Worm (Caenorhabditis elegans) whole organism, young adult: ENCODE measurements around the gene C03B8.3.

Source experiments
- C06A6.2 ChIP-seq: fragments of 200-800 bp; sonication (Bioruptor generic); conservative IDR thresholded peaks from 2 replicates; pipeline ENCODE4 v1.3.6; 2022; ENCODE audit warnings: missing genetic modification characterization, missing compliant biosample characterization
- F22D6.2 ChIP-seq: sonication (generic microtip); optimal IDR thresholded peaks from 2 replicates; lab custom pipeline; 2016; ENCODE audit warnings: mild to moderate bottlenecking, missing genetic modification characterization, missing compliant biosample characterization
- F37B4.10 ChIP-seq: fragments of 200-800 bp; sonication (Bioruptor generic); IDR thresholded peaks from 2 replicates; pipeline ENCODE4 v1.3.6; 2022; ENCODE audit warnings: missing genetic modification characterization, missing compliant biosample characterization
- F55B11.4 ChIP-seq: sonication (generic microtip); optimal IDR thresholded peaks from 2 replicates; lab custom pipeline; 2016; ENCODE audit warnings: missing compliant biosample characterization, missing genetic modification characterization, borderline replicate concordance; ENCODE audit not compliant: insufficient read depth
- K12H6.12 ChIP-seq: fragments of 200-800 bp; sonication (Bioruptor generic); optimal IDR thresholded peaks from 2 replicates; lab custom pipeline; 2018; ENCODE audit warnings: mild to moderate bottlenecking, missing genetic modification characterization, missing compliant biosample characterization
- Y56A3A.18 ChIP-seq: fragments of 200-800 bp; sonication (Bioruptor generic); IDR thresholded peaks from 2 replicates; pipeline ENCODE4 v1.3.6; 2022; ENCODE audit warnings: missing genetic modification reagents, missing genetic modification characterization, missing compliant biosample characterization
- Y67H2A.10 ChIP-seq: fragments of 200-800 bp; sonication (Bioruptor generic); conservative IDR thresholded peaks from 2 replicates; pipeline ENCODE4 v1.3.6; 2022; ENCODE audit warnings: missing genetic modification reagents, missing genetic modification characterization, missing compliant biosample characterization
- Y79H2A.3 ChIP-seq: fragments of 200-800 bp; sonication (Bioruptor generic); conservative IDR thresholded peaks from 2 replicates; pipeline ENCODE4 v1.3.6; 2022; ENCODE audit warnings: missing genetic modification reagents, missing genetic modification characterization, missing compliant biosample characterization
- ama-1 ChIP-seq, 3 experiments: fragments of 150-350 bp in 1 of 3; sonication (generic microtip) in 2 of 3; optimal IDR thresholded peaks; 2 replicates each; lab custom pipeline; 2014 to 2018; ENCODE audit warnings: missing biosample characterization in 2 of 3, missing genetic modification characterization in 2 of 3, missing genetic modification reagents in 2 of 3
- aptf-3 ChIP-seq: fragments of 200-800 bp; sonication (Bioruptor generic); IDR thresholded peaks from 2 replicates; pipeline ENCODE4 v1.3.6; 2022; ENCODE audit warnings: missing genetic modification characterization, missing compliant biosample characterization
- atf-7 ChIP-seq: sonication (generic microtip); optimal IDR thresholded peaks from 2 replicates; lab custom pipeline; 2017; ENCODE audit warnings: mild to moderate bottlenecking, missing genetic modification characterization, missing compliant biosample characterization
- attf-3 ChIP-seq: fragments of 200-800 bp; sonication (Bioruptor generic); conservative IDR thresholded peaks from 2 replicates; pipeline ENCODE4 v1.3.6; 2022; ENCODE audit warnings: missing genetic modification reagents, missing genetic modification characterization, missing compliant biosample characterization
- attf-6 ChIP-seq: fragments of 200-800 bp; sonication (Bioruptor generic); IDR thresholded peaks from 2 replicates; pipeline ENCODE4 v1.3.6; 2022; ENCODE audit warnings: missing genetic modification reagents, missing genetic modification characterization, missing compliant biosample characterization
- cebp-1 ChIP-seq, 2 experiments: fragments of 200-800 bp in 1 of 2; sonication (Bioruptor generic) in 1 of 2; sonication (generic microtip) in 1 of 2; IDR thresholded peaks in 1 of 2; optimal IDR thresholded peaks in 1 of 2; 2 replicates each; pipeline versions ENCODE4 v1.3.6 to Lab custom; 2017 to 2022; ENCODE audit warnings: missing compliant biosample characterization in 2 of 2, missing genetic modification characterization in 2 of 2, mild to moderate bottlenecking in 1 of 2, missing genetic modification reagents in 1 of 2, moderate library complexity in 1 of 2
- dpff-1 ChIP-seq: sonication (generic microtip); optimal IDR thresholded peaks from 2 replicates; lab custom pipeline; 2017; ENCODE audit warnings: mild to moderate bottlenecking, missing genetic modification characterization, missing compliant biosample characterization
- ekl-4 ChIP-seq: fragments of 200-800 bp; sonication (Bioruptor generic); IDR thresholded peaks from 2 replicates; pipeline ENCODE4 v1.3.6; 2022; ENCODE audit warnings: missing genetic modification reagents, missing genetic modification characterization, missing compliant biosample characterization
- hmg-1.2 ChIP-seq: fragments of 200-800 bp; sonication (Bioruptor generic); IDR thresholded peaks from 2 replicates; pipeline ENCODE4 v1.3.6; 2022; ENCODE audit warnings: missing genetic modification reagents, missing genetic modification characterization, missing compliant biosample characterization
- hmg-20 ChIP-seq: fragments of 200-800 bp; sonication (Bioruptor generic); IDR thresholded peaks from 2 replicates; pipeline ENCODE4 v1.3.6; 2022; ENCODE audit warnings: missing genetic modification reagents, missing genetic modification characterization, missing compliant biosample characterization
- let-607 ChIP-seq, 2 experiments: fragments of 200-800 bp in 1 of 2; sonication (Bioruptor generic) in 1 of 2; sonication (generic microtip) in 1 of 2; optimal IDR thresholded peaks; 2 replicates each; lab custom pipeline; 2016 to 2018; ENCODE audit warnings: mild to moderate bottlenecking in 2 of 2, missing compliant biosample characterization in 2 of 2, missing genetic modification characterization in 2 of 2, moderate library complexity in 2 of 2, missing genotype in 1 of 2
- lin-26 ChIP-seq: fragments of 200-800 bp; sonication (Bioruptor generic); IDR thresholded peaks from 2 replicates; pipeline ENCODE4 v1.3.6; 2022; ENCODE audit warnings: missing genetic modification reagents, missing genetic modification characterization, missing compliant biosample characterization
- lsl-1 ChIP-seq: fragments of 200-800 bp; sonication (Bioruptor generic); optimal IDR thresholded peaks from 2 replicates; lab custom pipeline; 2018; ENCODE audit warnings: mild to moderate bottlenecking, missing genetic modification characterization, moderate library complexity, missing compliant biosample characterization
- lsy-27 ChIP-seq: sonication (generic microtip); optimal IDR thresholded peaks from 2 replicates; lab custom pipeline; 2017; ENCODE audit warnings: missing genetic modification characterization, mild to moderate bottlenecking, missing compliant biosample characterization, antibody characterized with exemption, missing genotype, borderline replicate concordance; ENCODE audit not compliant: insufficient read depth
- mcd-1 ChIP-seq: fragments of 200-800 bp; sonication (Bioruptor generic); IDR thresholded peaks from 2 replicates; pipeline ENCODE4 v1.3.6; 2022; ENCODE audit warnings: missing genetic modification reagents, missing genetic modification characterization, missing compliant biosample characterization
- mxl-1 ChIP-seq: sonication (generic microtip); optimal IDR thresholded peaks from 2 replicates; lab custom pipeline; 2016; ENCODE audit warnings: missing genetic modification characterization, missing compliant biosample characterization
- nfyb-1 ChIP-seq: fragments of 200-800 bp; sonication (Bioruptor generic); IDR thresholded peaks from 2 replicates; pipeline ENCODE4 v1.3.6; 2022; ENCODE audit warnings: missing genetic modification reagents, missing genetic modification characterization, missing compliant biosample characterization
- nhr-27 ChIP-seq: fragments of 200-800 bp; sonication (Bioruptor generic); optimal IDR thresholded peaks from 2 replicates; lab custom pipeline; 2018; ENCODE audit warnings: mild to moderate bottlenecking, missing genetic modification characterization, moderate library complexity, missing compliant biosample characterization
- nhr-80 ChIP-seq: sonication (generic microtip); optimal IDR thresholded peaks from 2 replicates; lab custom pipeline; 2016; ENCODE audit warnings: missing genetic modification characterization, missing compliant biosample characterization
- rpc-1 ChIP-seq, 2 experiments: fragments of 150-350 bp in 1 of 2; sonication (generic microtip) in 1 of 2; optimal IDR thresholded peaks; 2 replicates each; lab custom pipeline; 2014 to 2018; ENCODE audit warnings: missing biosample characterization in 1 of 2, missing genetic modification characterization in 1 of 2, missing genetic modification reagents in 1 of 2, missing genotype in 1 of 2
- snpc-1.1 ChIP-seq: sonication (generic microtip); optimal IDR thresholded peaks from 2 replicates; lab custom pipeline; 2017; ENCODE audit warnings: missing genetic modification characterization, mild to moderate bottlenecking, missing compliant biosample characterization, antibody characterized with exemption, moderate library complexity, missing genotype, missing genetic modification reagents; ENCODE audit not compliant: insufficient read depth
- unc-62 ChIP-seq: fragments of 150-350 bp; optimal IDR thresholded peaks from 2 replicates; lab custom pipeline; 2014; ENCODE audit warnings: missing biosample characterization, missing genetic modification reagents, missing genetic modification characterization
- xnd-1 ChIP-seq: sonication (generic microtip); optimal IDR thresholded peaks from 2 replicates; lab custom pipeline; 2016; ENCODE audit warnings: missing genotype, missing genetic modification reagents, missing genetic modification characterization, missing compliant biosample characterization
- zfh-2 ChIP-seq: fragments of 200-800 bp; sonication (Bioruptor generic); conservative IDR thresholded peaks from 2 replicates; pipeline ENCODE4 v1.3.6; 2022; ENCODE audit warnings: missing genetic modification reagents, missing genetic modification characterization, missing compliant biosample characterization
- ztf-18 ChIP-seq: sonication (generic microtip); optimal IDR thresholded peaks from 2 replicates; lab custom pipeline; 2016; ENCODE audit warnings: missing genotype, mild to moderate bottlenecking, missing genetic modification characterization, missing compliant biosample characterization
- ztf-26 ChIP-seq: sonication (generic microtip); optimal IDR thresholded peaks from 2 replicates; lab custom pipeline; 2017; ENCODE audit warnings: missing genetic modification characterization, missing compliant biosample characterization
- ztf-28 ChIP-seq: fragments of 200-800 bp; sonication (Bioruptor generic); IDR thresholded peaks from 2 replicates; pipeline ENCODE4 v1.3.6; 2022; ENCODE audit warnings: missing genetic modification reagents, missing genetic modification characterization, missing compliant biosample characterization

C03B8.3 gene

DNA sequence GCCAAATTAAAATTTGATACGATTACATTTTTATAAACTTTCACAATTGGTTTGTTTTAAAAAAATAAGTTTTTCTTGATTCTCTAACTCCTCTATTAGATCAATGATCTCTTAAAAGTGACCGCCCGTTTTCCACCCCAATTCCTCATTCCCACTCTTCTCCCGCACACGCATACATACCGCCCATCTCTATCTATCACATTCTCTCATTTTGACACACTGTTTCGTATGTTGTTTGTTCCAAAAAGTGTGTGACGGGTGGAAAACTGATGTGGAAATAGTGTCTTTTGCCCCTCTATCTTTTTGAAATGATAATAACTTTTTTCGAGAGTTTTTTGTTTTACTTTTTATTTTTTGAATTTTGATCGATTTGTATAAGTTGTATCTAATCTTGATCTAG lies 6.2 kb downstream of the C03B8.3 start (continued):
- TF ChIP-seq mcd-1 (GFP tag; lab: Robert Waterston, UW) = no peak
- TF ChIP-seq lsl-1 (GFP tag; lab: Kevin White, UChicago) = no peak
- no peak for TF ChIP-seq snpc-1.1
- TF ChIP-seq ztf-18 (tag; lab: Kevin White, UChicago) = peak; percentile 47
- TF ChIP-seq xnd-1 (tag; lab: Kevin White, UChicago) = no peak
- TF ChIP-seq dpff-1 = no peak
- TF ChIP-seq zfh-2 (GFP tag; lab: Robert Waterston, UW) = no peak
- 0 out of 2 replicates have a peak, but pooled peaks have one; percentile 26 for TF ChIP-seq C06A6.2
- TF ChIP-seq lin-26 (GFP tag; lab: Robert Waterston, UW) = 0 out of 2 replicates have a peak, but pooled peaks have one; percentile 45
- peak; percentile 42; the same call in 1 of the 2 replicates for TF ChIP-seq cebp-1 (GFP tag; IDR thresholded peaks at IDR 0.05; lab: Robert Waterston, UW)
- TF ChIP-seq cebp-1 (tag; optimal IDR thresholded peaks at IDR 0.05; lab: Kevin White, UChicago) = peak; percentile 86
- TF ChIP-seq Y79H2A.3 (GFP tag; lab: Robert Waterston, UW) = no peak
- peak; percentile 67 for TF ChIP-seq F22D6.2 (tag; lab: Kevin White, UChicago)
- TF ChIP-seq lsy-27 (tag; lab: Kevin White, UChicago) = no peak
- no peak for TF ChIP-seq ztf-28 (GFP tag; lab: Robert Waterston, UW)
- TF ChIP-seq Y67H2A.10 (GFP tag; lab: Robert Waterston, UW) = no peak
- TF ChIP-seq K12H6.12 (tag; lab: Kevin White, UChicago) = peak; percentile 22
- TF ChIP-seq ekl-4 (GFP tag; lab: Robert Waterston, UW) = peak; percentile 48; the same call in 1 of the 2 replicates
- no peak for TF ChIP-seq atf-7 (tag; lab: Kevin White, UChicago)
- no peak for TF ChIP-seq F55B11.4
- TF ChIP-seq nhr-80 (tag; lab: Kevin White, UChicago) = peak; percentile 99
- no peak for TF ChIP-seq hmg-20 (GFP tag; lab: Robert Waterston, UW)
- TF ChIP-seq attf-6 = no peak
- TF ChIP-seq Y56A3A.18 (GFP tag; lab: Robert Waterston, UW) = no peak
- no peak for TF ChIP-seq attf-3
- TF ChIP-seq F37B4.10 (GFP tag; lab: Robert Waterston, UW) = no peak
- TF ChIP-seq, all 124 proteins: peak for 25

DNA sequence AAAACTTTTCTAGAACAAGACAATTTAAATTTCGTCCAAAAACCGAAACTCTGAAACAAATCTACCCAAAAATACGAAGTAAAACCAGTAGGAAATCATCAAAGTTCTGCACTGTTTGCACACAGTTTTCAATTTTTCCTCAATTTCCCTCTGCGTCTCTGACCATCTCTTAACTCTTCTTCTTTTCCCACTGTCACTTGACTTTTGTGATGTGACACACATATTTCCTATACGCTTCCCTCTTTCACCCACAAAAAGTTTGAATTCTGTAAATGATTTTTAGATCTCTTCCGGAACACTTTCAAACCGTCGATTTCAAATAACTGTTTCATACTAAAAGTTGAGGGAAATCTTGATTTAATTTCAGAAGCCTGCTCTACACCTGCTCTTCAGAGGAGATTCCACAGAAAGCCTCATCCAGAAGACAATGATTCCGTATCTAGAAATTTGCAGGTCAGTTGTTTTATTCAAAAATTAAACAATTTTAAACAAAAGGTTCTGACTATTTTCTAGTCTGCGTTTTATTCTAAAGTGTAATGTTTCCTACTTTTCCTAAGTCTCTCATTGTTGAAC lies 7.3 kb downstream of the C03B8.3 start, which contains the start of gene ncl-1:
Gene ncl-1 (plus strand): TSS at position 366 of the 573 bp plus-strand sequence.
- TF ChIP-seq lin-26 (GFP tag; lab: Robert Waterston, UW) (no peak), F37B4.10 (GFP tag; lab: Robert Waterston, UW) (no peak), mxl-1 (no peak), let-607 (tag; optimal IDR thresholded peaks at IDR 0.05; lab: Kevin White, UChicago) (no peak), ztf-26 (tag; lab: Kevin White, UChicago) (no peak), hmg-1.2 (GFP tag; lab: Robert Waterston, UW) (peak; percentile 20; the same call in 1 of the 2 replicates), cebp-1 (GFP tag; IDR thresholded peaks at IDR 0.05; lab: Robert Waterston, UW) (no peak), cebp-1 (tag; optimal IDR thresholded peaks at IDR 0.05; lab: Kevin White, UChicago) (peak; percentile 6), rpc-1 (optimal IDR thresholded peaks at IDR 0.05; lab: Kevin White, UChicago) (no peak), rpc-1 (tag; optimal IDR thresholded peaks at IDR 0.05; lab: Kevin White, UChicago) (no peak), nhr-27 (tag; lab: Kevin White, UChicago) (no peak), ama-1 (optimal IDR thresholded peaks at IDR 0.05; lab: Kevin White, UChicago) (peak; percentile 0), ama-1 (GFP tag; optimal IDR thresholded peaks at IDR 0.05; lab: Kevin White, UChicago) (no peak), nfyb-1 (GFP tag; lab: Robert Waterston, UW) (no peak), nhr-80 (tag; lab: Kevin White, UChicago) (peak; percentile 9), aptf-3 (no peak), unc-62 (GFP tag; lab: Kevin White, UChicago) (no peak)
